Worm (Caenorhabditis elegans): ENCODE results near the gene rme-4.

DNA sequence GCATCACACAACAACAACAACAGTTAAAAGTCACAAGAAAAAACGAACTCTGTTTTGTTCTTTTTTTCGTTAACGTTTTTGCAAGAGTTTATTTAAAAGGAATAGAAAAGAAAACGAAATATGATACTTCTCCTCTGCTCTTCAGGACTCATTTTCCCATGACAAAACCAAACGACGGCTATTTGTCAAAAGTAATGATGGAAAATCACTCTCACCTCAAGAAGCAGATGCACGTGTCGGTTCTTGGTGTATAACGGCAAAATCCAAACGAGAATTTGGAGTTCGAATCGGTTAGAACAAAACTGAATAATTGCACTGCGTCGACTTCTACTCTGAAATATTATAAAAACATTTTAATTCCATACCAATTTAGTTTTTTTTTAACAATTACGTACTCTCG is 2.7 kb downstream of the rme-4 start:
- TF ChIP-seq drap-1 (GFP tag; optimal IDR thresholded peaks at IDR 0.05) = no peak
- no peak for TF ChIP-seq unc-39 (tag; optimal IDR thresholded peaks at IDR 0.05)
